Worm (Caenorhabditis elegans) whole organism, dauer: Measurements from ENCODE around the gene mam-4.
"Not testable (repeated sequence)": the region's sequence is repeated elsewhere in the genome, so short reads cannot be mapped to it uniquely, and the experiment has no call there.

Experiments used
- unc-62 ChIP-seq: sonication (generic microtip); optimal IDR thresholded peaks from 2 replicates; lab custom pipeline; 2017; ENCODE audit warnings: missing biosample characterization, missing genetic modification reagents, missing genetic modification characterization

mam-4 gene

DNA sequence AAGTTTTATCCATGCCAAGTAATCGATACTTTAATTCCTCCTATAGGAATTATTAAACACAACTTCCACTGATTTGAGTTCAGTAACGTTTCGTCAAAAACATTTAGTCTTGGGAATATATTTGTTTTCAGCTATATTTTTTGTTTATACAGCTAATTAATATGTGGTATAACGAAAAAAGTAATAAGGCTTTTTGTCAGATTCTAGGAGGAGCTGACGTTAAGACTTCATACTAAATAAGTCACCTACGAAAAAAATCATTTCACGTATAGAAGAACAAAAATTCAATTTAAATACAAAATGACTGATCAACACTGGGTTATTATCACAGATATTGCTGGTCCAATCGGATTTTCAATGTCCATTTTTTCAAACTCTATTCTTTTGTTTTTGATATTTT lies 20.8 kb downstream of the mam-4 start, which contains the start of gene str-115:
Gene str-115, plus strand, starts transcription at position 301 of the 400 bp plus-strand sequence.
- TF ChIP-seq unc-62 = no peak

ce11 chrV:11271051-11271450 lies 23.1 kb downstream of the mam-4 start, which contains the start of gene clec-222:
clec-222 (plus strand) TSS chrV:11271351.
- TF ChIP-seq unc-62 = no peak

- TF ChIP-seq unc-62 = no peak
Measured at ce11 chrV:11272848-11273247, 24.9 kb downstream of the mam-4 start, which contains the start of gene clec-223. clec-223 (plus strand) TSS chrV:11273148.

- TF ChIP-seq unc-62 = no peak
Measured at ce11 chrV:11279564-11279963, 31.6 kb downstream of the mam-4 start.

ce11 chrV:11281414-11282209 lies 33.7 kb downstream of the mam-4 start:
- no peak for TF ChIP-seq unc-62

DNA sequence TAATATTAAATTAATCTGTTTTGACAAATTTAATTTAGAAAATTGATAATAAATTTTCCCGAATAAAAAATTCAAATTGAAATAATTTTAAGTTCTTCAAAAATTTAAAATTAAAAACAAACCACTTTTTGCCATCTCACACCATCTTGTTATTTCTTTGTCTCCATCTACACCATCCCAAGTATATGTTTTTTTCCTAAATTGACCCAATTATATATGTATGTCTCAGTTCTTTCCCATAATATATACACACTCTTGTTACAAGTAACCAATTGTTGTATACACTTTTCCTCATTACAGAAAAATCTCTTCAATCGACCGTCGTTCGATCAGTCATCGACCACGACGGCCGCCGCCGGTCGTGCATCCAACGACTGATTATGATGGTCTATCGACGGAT lies 34.3 kb downstream of the mam-4 start, which contains the start of gene gly-20:
Gene gly-20, plus strand, starts transcription at position 301 of the 400 bp plus-strand sequence.
- TF ChIP-seq unc-62 = no peak

- TF ChIP-seq unc-62 = not testable (repeated sequence)
Measured at ce11 chrV:11286114-11286513, 38.2 kb downstream of the mam-4 start, which contains the start of gene C03E10.3. C03E10.3 (plus strand) TSS chrV:11286414.

DNA sequence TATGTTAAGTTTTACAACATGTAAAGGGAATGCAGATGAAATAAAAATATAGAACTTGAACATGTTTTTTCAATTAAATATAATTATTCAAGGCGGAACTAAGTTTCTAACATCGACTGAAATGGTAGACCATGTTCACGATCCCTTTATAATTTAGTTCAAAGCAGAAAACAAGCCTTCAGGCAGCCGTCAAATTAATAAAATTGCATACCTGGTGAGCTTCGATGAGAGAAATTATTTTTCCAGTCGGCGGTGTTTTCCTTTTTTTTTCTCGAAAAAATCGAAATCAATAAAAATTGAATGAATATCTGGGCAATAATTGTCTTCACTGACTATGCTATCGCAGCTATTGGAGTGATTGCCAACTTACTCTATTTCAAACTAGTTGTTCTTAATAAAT lies 42.9 kb downstream of the mam-4 start, which contains the start of gene C03E10.1:
Gene C03E10.1, plus strand, starts transcription at position 301 of the 400 bp plus-strand sequence.
- no peak for TF ChIP-seq unc-62

ce11 chrV:11292682-11293081 lies 44.7 kb downstream of the mam-4 start:
- no peak for TF ChIP-seq unc-62

DNA sequence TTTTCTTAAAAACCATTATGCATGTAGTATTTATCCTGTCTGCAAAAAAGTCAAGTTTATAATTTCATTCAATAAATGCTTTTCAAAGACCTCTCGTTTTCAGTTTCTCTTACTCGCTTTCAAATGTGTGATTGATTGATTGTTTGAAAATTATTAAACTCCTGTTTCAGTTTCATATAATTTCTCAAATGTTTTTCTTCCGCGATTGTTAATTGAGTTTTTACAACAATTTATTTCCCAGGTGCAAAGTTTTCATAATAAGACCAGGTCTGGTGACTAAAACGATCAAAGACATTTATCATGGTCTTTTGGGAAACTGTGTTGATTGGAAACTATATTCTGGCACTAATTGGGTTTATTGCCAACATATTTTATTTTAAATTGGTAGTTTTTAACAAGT lies 46.4 kb downstream of the mam-4 start, which contains the start of gene T03F7.6:
Gene T03F7.6, plus strand, starts transcription at position 301 of the 400 bp plus-strand sequence.
- TF ChIP-seq unc-62 = no peak

DNA sequence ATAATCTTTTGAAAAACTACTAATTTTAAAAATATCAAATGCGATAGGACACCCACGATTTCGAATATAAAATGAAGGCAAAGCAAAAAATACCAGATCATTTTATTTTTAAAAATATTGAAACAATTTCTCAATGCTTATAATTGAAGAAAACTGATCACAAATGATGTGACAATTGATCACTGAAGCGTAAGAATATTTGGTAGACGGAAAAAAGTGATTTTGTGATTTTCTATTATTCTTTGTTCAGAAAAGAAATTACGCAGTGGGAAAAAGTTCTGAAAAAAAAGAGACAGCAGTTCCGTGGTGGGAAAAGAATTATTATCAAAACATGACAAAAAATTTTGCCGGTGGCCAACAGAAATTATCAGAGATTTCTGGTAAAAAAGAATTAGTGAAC lies 50.7 kb downstream of the mam-4 start, which contains the start of gene T03F7.5:
Gene T03F7.5, minus strand, starts transcription at position 101 of the 400 bp plus-strand sequence.
- TF ChIP-seq unc-62 = no peak

DNA sequence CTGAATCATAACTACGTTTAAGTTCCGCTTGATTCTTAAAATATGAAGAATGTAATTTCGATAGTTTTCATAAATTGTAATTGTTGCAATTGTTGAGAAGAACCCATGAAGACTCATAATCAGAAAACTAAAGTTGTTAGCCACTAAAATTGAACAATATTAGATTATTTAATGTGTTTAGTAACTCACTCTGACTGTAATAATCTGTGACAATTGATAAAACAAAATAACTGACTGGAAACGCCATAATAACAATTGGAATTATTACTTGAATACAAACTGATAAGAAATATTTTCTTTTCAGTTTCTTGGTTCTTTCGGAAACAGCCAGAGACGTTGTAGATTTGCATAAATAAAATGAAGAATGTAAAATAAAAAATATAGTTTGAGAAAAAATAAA lies 51.5 kb downstream of the mam-4 start:
- TF ChIP-seq unc-62 = no peak

ce11 chrV:11300539-11300938 lies 52.6 kb downstream of the mam-4 start, which contains the start of gene srh-47:
srh-47 (minus strand) TSS chrV:11300639.
- TF ChIP-seq unc-62 = no peak
